Fruit fly (Drosophila melanogaster) Kc167 (cell line): ENCODE measurements around the gene Dph2.

Source experiments
- Myc ChIP-seq: fragments of >200 bp; optimal IDR thresholded peaks from 2 replicates; lab custom pipeline; 2017; ENCODE audit warnings: missing external identifiers
- Sin3A ChIP-seq: fragments of >200 bp; optimal IDR thresholded peaks from 2 replicates; lab custom pipeline; 2018; ENCODE audit warnings: missing external identifiers
- h ChIP-seq: fragments of >200 bp; optimal IDR thresholded peaks from 3 replicates; lab custom pipeline; 2018; ENCODE audit warnings: missing external identifiers
- insv ChIP-seq: fragments of >200 bp; optimal IDR thresholded peaks from 3 replicates; lab custom pipeline; 2018; ENCODE audit warnings: missing external identifiers
- psq ChIP-seq: fragments of >200 bp; optimal IDR thresholded peaks from 2 replicates; lab custom pipeline; 2017; ENCODE audit warnings: missing external identifiers
- ttk ChIP-seq: sonication (Bioruptor generic); optimal IDR thresholded peaks from 2 replicates; lab custom pipeline; 2017; ENCODE audit warnings: missing external identifiers

Gene Dph2

DNA sequence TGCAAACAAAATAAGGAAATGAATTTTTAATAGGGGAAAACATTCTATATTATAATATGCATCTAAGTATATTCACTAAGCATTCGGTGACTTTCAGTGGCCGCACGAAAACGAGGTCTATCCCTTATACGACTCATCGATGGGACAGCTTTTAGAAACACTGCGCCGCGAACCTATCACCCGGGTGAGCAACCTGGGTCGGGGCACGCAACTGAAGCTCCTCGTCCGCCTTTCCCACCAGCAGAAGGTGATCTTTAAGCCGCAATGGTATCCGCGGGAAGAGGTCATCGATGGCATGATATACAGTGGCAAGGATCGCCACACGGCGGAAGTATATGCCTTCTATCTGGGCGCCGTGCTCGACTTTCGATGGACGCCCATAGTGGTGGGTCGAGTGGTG, 12.9 kb downstream of the Dph2 start:
- no peak for TF ChIP-seq Myc (lab: Kevin White, UChicago)
- no peak for TF ChIP-seq psq (lab: Kevin White, UChicago)
- no peak for TF ChIP-seq ttk (lab: Kevin White, UChicago)
- TF ChIP-seq insv (lab: Kevin White, UChicago): no peak
- no peak for TF ChIP-seq h (lab: Kevin White, UChicago)
- no peak for TF ChIP-seq Sin3A (lab: Kevin White, UChicago)

DNA sequence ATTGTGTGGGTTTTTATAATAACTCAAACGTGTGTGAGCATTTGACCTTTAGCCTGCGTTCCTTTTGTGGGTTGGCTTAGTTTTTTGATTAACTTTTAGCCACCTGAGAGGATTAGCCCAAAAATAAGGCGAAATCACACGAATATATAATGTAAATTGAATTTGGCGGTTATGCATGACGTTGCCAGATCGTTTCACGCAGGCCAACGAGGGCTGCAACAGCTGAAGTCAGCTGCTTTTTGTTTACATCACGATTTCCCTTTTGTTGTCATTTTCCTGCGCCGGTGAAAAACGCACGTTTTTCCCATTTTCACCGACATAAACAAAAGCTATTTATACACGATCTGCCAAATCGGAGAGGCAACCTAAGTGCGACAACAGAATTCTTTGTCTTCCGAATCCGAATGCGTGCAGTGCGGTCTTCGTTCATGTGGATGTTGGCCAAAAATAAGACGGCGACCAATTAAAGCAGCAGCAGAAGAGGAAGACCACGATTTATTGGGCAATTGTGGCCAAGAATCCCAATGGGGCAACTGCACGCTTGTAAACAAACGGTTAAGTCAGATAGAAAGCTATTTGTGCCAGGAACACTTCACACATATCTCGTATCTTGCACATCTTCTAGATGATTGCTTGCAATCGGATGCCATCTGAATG, 14.4 kb downstream of the Dph2 start, which contains the start of gene CG3631:
Gene CG3631 (plus strand): TSS at position 251 of the 657 bp plus-strand sequence.
- TF ChIP-seq h (lab: Kevin White, UChicago) (no peak), Myc (lab: Kevin White, UChicago) (no peak)

DNA sequence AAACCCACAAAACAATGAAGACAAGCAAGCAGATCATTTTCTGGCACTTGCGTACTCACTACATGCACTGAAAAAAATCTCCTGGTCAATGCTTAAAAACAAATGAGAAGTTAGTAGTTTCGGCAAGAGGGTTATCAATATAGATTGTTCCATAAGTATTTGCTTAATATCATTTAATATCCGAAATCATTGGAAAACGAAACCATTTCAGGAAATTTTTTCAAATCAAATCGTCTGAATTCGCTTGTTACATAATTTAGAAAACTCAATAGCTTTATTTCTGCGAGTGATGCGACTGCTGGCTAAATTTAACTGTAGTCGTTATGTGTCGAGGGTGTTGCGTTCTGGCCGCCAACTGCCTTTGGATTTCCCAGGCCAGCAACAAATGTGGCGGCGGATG, 15.6 kb downstream of the Dph2 start:
- no peak for TF ChIP-seq psq (lab: Kevin White, UChicago)
- TF ChIP-seq h (lab: Kevin White, UChicago): no peak
- no peak for TF ChIP-seq Myc (lab: Kevin White, UChicago)
- TF ChIP-seq ttk (lab: Kevin White, UChicago): no peak

DNA sequence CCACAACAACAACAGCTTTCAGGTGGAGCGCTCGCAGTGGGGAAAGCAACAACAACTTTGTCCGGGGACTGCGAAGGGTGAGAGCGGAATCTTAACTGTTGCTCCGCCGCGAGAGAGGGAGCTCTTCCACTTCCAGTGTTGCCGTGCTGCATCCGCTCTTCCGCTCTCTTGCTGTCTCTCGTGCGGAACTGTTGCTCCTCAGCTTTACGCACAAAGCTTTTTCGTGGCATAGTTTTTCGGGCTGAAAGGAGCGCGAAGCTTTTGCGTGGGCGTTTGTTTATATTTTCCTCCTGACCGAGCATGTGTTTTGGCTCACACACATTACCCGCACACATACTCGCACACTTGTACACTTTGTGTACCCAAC, 17.8 kb downstream of the Dph2 start:
- TF ChIP-seq Myc (lab: Kevin White, UChicago) (no peak), insv (lab: Kevin White, UChicago) (no peak), psq (lab: Kevin White, UChicago) (no peak)

DNA sequence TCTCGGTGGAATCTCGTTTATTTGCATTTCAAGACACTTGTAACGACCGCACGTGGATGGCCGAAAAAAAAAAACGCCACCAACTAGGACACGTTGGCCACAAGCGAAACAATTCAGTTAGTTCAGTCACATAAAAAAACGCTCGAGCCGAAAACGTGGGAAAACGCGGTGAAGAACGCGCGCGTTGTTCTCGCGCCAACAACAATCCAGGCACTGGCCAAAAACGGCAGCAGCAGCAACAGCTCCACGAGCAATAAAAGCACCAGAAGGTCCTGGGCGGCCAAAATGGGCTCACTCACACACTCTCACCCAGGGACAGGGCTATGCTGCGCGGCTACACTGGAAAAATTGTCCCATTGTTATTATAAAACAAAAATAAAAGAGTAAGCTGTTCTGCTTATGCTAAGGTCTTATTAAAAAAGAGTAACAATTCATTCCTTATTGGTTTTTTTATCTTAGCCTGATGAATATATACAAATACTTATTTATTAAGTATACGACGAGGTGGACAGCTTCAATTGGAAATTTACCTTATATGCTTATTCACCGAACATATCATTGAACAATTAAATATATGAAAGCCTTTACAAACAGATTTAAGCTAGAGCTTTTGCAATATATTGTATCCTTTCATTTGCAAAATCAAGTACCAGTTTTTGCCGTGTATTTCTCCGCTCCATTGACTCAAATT, 18.3 kb downstream of the Dph2 start, which contains the start of gene btsz:
Gene btsz (minus strand): TSS at position 215 of the 691 bp plus-strand sequence.
- TF ChIP-seq Myc (lab: Kevin White, UChicago): no peak
- TF ChIP-seq psq (lab: Kevin White, UChicago): no peak
- TF ChIP-seq Sin3A (lab: Kevin White, UChicago): no peak
- TF ChIP-seq insv (lab: Kevin White, UChicago): no peak
- TF ChIP-seq h (lab: Kevin White, UChicago): no peak
- TF ChIP-seq ttk (lab: Kevin White, UChicago): no peak

DNA sequence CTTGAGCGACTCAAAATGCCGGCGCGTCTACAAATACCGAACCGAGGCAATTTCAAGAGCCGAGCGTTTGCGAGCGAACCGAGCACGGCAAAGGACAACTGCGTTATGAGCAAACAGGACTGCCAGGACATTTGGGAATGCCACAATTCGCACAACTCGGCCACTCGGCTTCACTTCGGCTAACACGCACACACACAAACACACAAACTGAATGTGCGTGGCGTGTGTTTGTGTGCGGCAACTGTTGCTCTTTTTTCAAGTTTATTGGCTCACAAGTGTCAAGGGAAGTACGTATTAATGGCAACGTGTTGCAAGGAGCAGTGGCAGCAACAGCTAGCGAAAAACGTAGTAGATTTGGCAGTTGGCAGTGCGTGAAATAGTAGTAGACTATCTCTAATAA, 20.4 kb downstream of the Dph2 start:
- TF ChIP-seq psq (lab: Kevin White, UChicago): no peak
- TF ChIP-seq h (lab: Kevin White, UChicago): no peak
- no peak for TF ChIP-seq Myc (lab: Kevin White, UChicago)
- no peak for TF ChIP-seq insv (lab: Kevin White, UChicago)

DNA sequence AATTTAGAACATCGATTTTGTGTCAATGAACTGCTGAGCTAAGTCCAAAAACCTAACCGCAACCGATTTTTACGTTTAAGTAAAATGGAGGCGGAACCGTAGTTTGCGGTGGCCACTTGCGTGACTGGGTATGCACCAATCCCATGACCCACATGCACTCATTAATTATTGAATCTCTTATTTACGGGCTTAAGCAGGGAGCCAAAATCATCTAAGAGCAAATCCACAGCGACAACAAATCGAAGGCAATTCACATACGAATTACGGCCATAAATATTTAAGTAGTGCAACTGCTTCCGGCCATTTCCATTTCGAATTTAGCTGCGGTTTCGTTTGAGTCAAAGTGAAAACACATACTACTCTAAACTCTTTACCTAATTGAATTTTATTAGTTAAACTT, 28.9 kb downstream of the Dph2 start:
- no peak for TF ChIP-seq psq (lab: Kevin White, UChicago)
- TF ChIP-seq ttk (lab: Kevin White, UChicago): no peak
- no peak for TF ChIP-seq Sin3A (lab: Kevin White, UChicago)
- no peak for TF ChIP-seq insv (lab: Kevin White, UChicago)
- no peak for TF ChIP-seq h (lab: Kevin White, UChicago)
- TF ChIP-seq Myc (lab: Kevin White, UChicago): no peak

DNA sequence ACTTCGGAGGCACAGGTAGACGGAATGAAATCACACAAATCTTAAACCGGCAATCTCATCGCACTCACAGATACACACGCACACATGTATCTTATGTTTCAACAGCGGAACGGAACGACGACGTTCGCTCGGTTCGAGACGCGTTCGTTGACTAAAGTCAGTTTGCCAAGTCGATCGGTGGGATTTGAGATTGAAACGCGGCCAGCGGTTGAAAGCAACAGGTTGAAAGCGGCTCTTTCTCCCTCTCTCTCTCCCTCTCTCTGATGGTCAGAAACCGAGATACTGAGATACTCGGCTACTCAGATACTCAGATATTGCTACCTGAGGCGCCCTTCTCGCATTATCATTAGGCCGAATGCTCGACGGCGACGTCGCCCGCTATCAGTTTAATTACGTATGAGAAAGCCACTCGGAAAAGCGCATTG, 40.0 kb downstream of the Dph2 start:
- TF ChIP-seq insv (lab: Kevin White, UChicago): no peak
- no peak for TF ChIP-seq Myc (lab: Kevin White, UChicago)
- TF ChIP-seq ttk (lab: Kevin White, UChicago): no peak
- TF ChIP-seq h (lab: Kevin White, UChicago): no peak

DNA sequence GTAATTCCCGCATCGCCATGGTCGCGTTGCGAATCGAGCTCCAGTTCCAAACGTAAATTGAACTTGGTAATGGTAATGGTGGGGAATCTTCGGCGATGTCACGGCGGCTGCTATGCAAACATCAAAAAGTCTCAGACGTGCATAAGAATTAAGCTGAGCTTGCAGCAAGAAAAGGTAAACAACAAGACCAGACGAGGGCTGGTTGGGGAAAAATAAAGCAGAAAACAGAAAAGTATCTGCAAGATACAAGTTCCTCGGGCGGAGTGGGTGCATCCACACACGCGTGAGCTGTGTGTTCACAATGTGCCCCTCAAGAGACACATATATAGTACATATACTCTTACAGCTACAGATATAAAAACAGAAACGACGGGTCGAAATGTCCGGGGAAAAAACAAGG, 41.1 kb downstream of the Dph2 start:
- no peak for TF ChIP-seq h (lab: Kevin White, UChicago)

DNA sequence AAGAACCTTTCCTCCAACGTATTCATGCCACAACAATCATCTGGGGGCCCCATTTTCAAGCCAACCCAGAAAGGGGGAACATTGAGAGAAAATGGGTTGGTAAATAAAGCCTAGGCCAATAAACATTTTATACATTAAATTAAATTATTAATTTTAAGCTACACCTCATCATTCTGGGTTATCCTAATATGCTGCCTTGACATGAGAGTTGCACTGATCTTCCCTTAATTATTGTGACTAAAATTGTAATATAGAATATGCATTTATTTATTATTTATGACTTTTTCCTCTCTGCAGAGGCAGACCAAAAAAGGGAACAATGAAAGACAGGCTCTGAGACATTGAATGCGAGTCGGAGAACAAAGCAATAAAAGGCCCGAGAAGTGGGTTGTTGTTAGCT, 45.9 kb downstream of the Dph2 start:
- TF ChIP-seq Myc (lab: Kevin White, UChicago): no peak
- no peak for TF ChIP-seq Sin3A (lab: Kevin White, UChicago)
- TF ChIP-seq psq (lab: Kevin White, UChicago): no peak
- no peak for TF ChIP-seq h (lab: Kevin White, UChicago)
- no peak for TF ChIP-seq ttk (lab: Kevin White, UChicago)
- TF ChIP-seq insv (lab: Kevin White, UChicago): no peak

DNA sequence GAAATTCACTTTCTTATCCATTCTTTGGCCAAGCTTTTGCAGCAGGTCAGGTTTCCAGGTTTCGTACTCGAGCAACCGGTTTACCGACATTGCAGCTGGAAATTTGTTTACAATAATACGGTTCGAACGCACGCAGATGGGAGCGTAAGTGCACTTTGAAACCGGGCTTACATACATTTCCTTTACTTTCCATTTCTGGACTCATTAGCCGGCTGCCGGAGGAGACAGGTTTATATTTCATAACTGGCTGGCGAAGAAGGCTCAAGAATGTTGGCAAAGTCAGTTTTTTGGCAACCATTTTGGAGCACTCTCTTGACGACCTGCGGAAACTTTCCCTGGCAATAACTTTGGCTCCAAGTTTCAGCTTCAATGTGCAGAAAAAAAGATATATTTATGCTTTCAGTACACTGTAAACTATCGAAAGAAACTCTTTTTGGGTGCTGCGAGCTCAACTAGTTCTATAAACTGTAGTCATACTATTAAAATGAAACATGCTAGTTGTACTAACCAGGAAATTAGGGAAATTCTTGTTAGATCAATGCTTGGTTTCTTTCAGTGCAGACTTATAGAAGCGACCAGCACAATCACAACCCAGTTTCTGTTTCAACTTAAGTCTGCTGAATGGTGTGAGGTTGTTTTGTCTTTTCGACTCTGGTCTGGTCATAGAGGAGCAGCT, 46.7 kb downstream of the Dph2 start:
- TF ChIP-seq psq (lab: Kevin White, UChicago) (no peak), Sin3A (lab: Kevin White, UChicago) (no peak), insv (lab: Kevin White, UChicago) (no peak), ttk (lab: Kevin White, UChicago) (no peak), Myc (lab: Kevin White, UChicago) (no peak), h (lab: Kevin White, UChicago) (no peak)

DNA sequence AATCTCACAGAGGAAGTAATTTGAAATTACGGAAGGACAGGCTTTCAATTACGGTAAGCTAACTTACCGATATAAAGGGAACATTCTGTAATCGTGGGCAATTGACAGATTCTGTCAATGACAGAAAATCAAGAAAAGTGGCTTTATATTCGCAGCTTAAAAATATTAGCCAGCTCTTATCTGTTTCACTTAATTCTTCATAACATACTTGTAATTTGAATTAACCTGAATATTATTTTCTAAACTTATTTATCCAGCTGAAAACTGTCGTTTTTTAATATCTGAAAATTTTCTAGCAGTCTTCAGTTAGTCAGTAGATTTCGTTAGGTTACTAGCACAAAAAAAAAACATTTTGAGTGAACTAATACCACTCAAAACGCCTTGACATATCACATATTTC, 49.0 kb downstream of the Dph2 start, which contains the start of gene CG3610:
Gene CG3610 (plus strand): TSS at position 301 of the 400 bp plus-strand sequence.
- TF ChIP-seq Myc (lab: Kevin White, UChicago): no peak
- TF ChIP-seq Sin3A (lab: Kevin White, UChicago): no peak
- no peak for TF ChIP-seq ttk (lab: Kevin White, UChicago)
- TF ChIP-seq insv (lab: Kevin White, UChicago): no peak
- TF ChIP-seq h (lab: Kevin White, UChicago): no peak
- TF ChIP-seq psq (lab: Kevin White, UChicago): no peak
